Fruit fly (Drosophila melanogaster) whole organism, prepupa: ENCODE results near the gene TotM.

Source experiments
- CG10631 ChIP-seq: fragments of 200-800 bp; sonication (Bioruptor generic); optimal IDR thresholded peaks from 2 replicates; lab custom pipeline; 2016; ENCODE audit warnings: missing biosample characterization, missing genetic modification characterization
- CG10669 ChIP-seq: fragments of 200-800 bp; sonication (Bioruptor generic); optimal IDR thresholded peaks from 3 replicates; lab custom pipeline; 2018; ENCODE audit warnings: missing biosample characterization, mild to moderate bottlenecking, missing genetic modification characterization, moderate library complexity
- CG11902 ChIP-seq: fragments of 200-800 bp; sonication (Bioruptor generic); optimal IDR thresholded peaks from 3 replicates; lab custom pipeline; 2016; ENCODE audit warnings: missing biosample characterization, missing genetic modification characterization
- CG1621 ChIP-seq: fragments of 200-800 bp; sonication (Bioruptor generic); optimal IDR thresholded peaks from 3 replicates; lab custom pipeline; 2018; ENCODE audit warnings: missing biosample characterization, mild to moderate bottlenecking, missing genetic modification characterization
- CG16779 ChIP-seq: fragments of 200-800 bp; sonication (Bioruptor generic); optimal IDR thresholded peaks from 3 replicates; lab custom pipeline; 2017; ENCODE audit warnings: missing biosample characterization, mild to moderate bottlenecking, missing genetic modification characterization
- CG31627 ChIP-seq: fragments of 200-800 bp; sonication (Bioruptor generic); optimal IDR thresholded peaks from 3 replicates; lab custom pipeline; 2016; ENCODE audit warnings: missing biosample characterization, missing genetic modification characterization
- CG32006 ChIP-seq: fragments of 200-800 bp; sonication (Bioruptor generic); optimal IDR thresholded peaks from 3 replicates; lab custom pipeline; 2017; ENCODE audit warnings: missing biosample characterization, mild to moderate bottlenecking, missing genetic modification characterization
- CG34406 ChIP-seq: fragments of 200-800 bp; sonication (Bioruptor generic); optimal IDR thresholded peaks from 3 replicates; lab custom pipeline; 2016; ENCODE audit warnings: missing biosample characterization, missing genetic modification characterization
- CG4318 ChIP-seq: fragments of 200-800 bp; sonication (Bioruptor generic); optimal IDR thresholded peaks from 3 replicates; lab custom pipeline; 2017; ENCODE audit warnings: missing biosample characterization, mild to moderate bottlenecking, missing genetic modification characterization
- CG6163 ChIP-seq: fragments of 200-800 bp; sonication (Bioruptor generic); IDR thresholded peaks from 3 replicates; pipeline ENCODE4 v1.3.6; 2022; ENCODE audit warnings: missing biosample characterization, missing genetic modification characterization
- CG6276 ChIP-seq: fragments of 200-800 bp; sonication (Bioruptor generic); optimal IDR thresholded peaks from 2 replicates; lab custom pipeline; 2017; ENCODE audit warnings: missing biosample characterization, mild to moderate bottlenecking, missing genetic modification characterization
- CG6808 ChIP-seq: fragments of 200-800 bp; sonication (Bioruptor generic); optimal IDR thresholded peaks from 3 replicates; lab custom pipeline; 2017; ENCODE audit warnings: missing biosample characterization, missing genetic modification characterization, mild to moderate bottlenecking, moderate library complexity, missing genetic modification reagents
- CG6854 ChIP-seq: fragments of 200-800 bp; sonication (Bioruptor generic); optimal IDR thresholded peaks from 2 replicates; lab custom pipeline; 2017; ENCODE audit warnings: missing biosample characterization, mild to moderate bottlenecking, missing genetic modification characterization
- CG8119 ChIP-seq: fragments of 200-800 bp; sonication (Bioruptor generic); IDR thresholded peaks from 3 replicates; pipeline ENCODE4 v1.3.6; 2022; ENCODE audit warnings: missing biosample characterization, missing genetic modification characterization
- CG8319 ChIP-seq: fragments of 200-800 bp; sonication (Bioruptor generic); optimal IDR thresholded peaks from 3 replicates; lab custom pipeline; 2016; ENCODE audit warnings: missing biosample characterization, missing genetic modification characterization
- Eip78C ChIP-seq: fragments of 200-800 bp; sonication (Bioruptor generic); peaks from one replicate; lab custom pipeline; 2016; ENCODE audit warnings: missing biosample characterization, missing genetic modification characterization
- Eip93F ChIP-seq: fragments of 200-800 bp; sonication (Bioruptor generic); optimal IDR thresholded peaks from 2 replicates; lab custom pipeline; 2016; ENCODE audit warnings: missing biosample characterization, mild to moderate bottlenecking, missing genetic modification characterization
- Ets21C ChIP-seq: fragments of 200-800 bp; sonication (Bioruptor generic); optimal IDR thresholded peaks from 3 replicates; lab custom pipeline; 2016; ENCODE audit warnings: missing biosample characterization, missing genetic modification characterization
- Ets96B ChIP-seq: fragments of 200-800 bp; optimal IDR thresholded peaks from 2 replicates; lab custom pipeline; 2019; ENCODE audit warnings: missing biosample characterization, mild to moderate bottlenecking, missing genetic modification characterization, moderate library complexity
- Hr38 ChIP-seq: sonication (Bioruptor generic); optimal IDR thresholded peaks from 2 replicates; lab custom pipeline; 2016; ENCODE audit warnings: missing biosample characterization, missing genetic modification characterization
- Lpt ChIP-seq: fragments of 200-800 bp; sonication (Bioruptor generic); optimal IDR thresholded peaks from 3 replicates; lab custom pipeline; 2016; ENCODE audit warnings: missing biosample characterization, missing genetic modification characterization
- OdsH ChIP-seq: fragments of 200-800 bp; sonication (Bioruptor generic); optimal IDR thresholded peaks from 3 replicates; lab custom pipeline; 2016; ENCODE audit warnings: missing biosample characterization, missing genetic modification characterization
- Smox ChIP-seq: fragments of 200-800 bp; sonication (Bioruptor generic); optimal IDR thresholded peaks from 3 replicates; lab custom pipeline; 2016; ENCODE audit warnings: missing biosample characterization, missing genetic modification characterization
- Sox102F ChIP-seq: fragments of 200-800 bp; sonication (Bioruptor generic); optimal IDR thresholded peaks from 2 replicates; lab custom pipeline; 2016; ENCODE audit warnings: missing biosample characterization, mild to moderate bottlenecking, missing genetic modification characterization
- Sox15 ChIP-seq: fragments of 200-800 bp; sonication (Bioruptor generic); optimal IDR thresholded peaks from 3 replicates; lab custom pipeline; 2016; ENCODE audit warnings: missing biosample characterization, missing genetic modification characterization
- achi ChIP-seq: fragments of 200-800 bp; sonication (Bioruptor generic); optimal IDR thresholded peaks from 3 replicates; lab custom pipeline; 2016; ENCODE audit warnings: missing biosample characterization, missing genetic modification characterization
- acj6 ChIP-seq: fragments of 200-800 bp; sonication (Bioruptor generic); optimal IDR thresholded peaks from 3 replicates; lab custom pipeline; 2016; ENCODE audit warnings: missing biosample characterization, missing genetic modification characterization
- cyc ChIP-seq: fragments of 200-800 bp; sonication (Bioruptor generic); optimal IDR thresholded peaks from 3 replicates; lab custom pipeline; 2016; ENCODE audit warnings: missing biosample characterization, missing genetic modification characterization
- dac ChIP-seq: fragments of 200-800 bp; sonication (Bioruptor generic); optimal IDR thresholded peaks from 2 replicates; lab custom pipeline; 2017; ENCODE audit warnings: missing biosample characterization, mild to moderate bottlenecking, missing genetic modification characterization
- dsx ChIP-seq: fragments of 200-800 bp; optimal IDR thresholded peaks from 3 replicates; lab custom pipeline; 2019; ENCODE audit warnings: missing biosample characterization, mild to moderate bottlenecking, missing genetic modification characterization, moderate library complexity; ENCODE audit not compliant: poor library complexity, severe bottlenecking
- eg ChIP-seq: fragments of 200-800 bp; sonication (Bioruptor generic); IDR thresholded peaks from 3 replicates; pipeline ENCODE4 v1.3.6; 2022; ENCODE audit warnings: missing biosample characterization, missing genetic modification characterization
- esn ChIP-seq: fragments of 200-800 bp; sonication (Bioruptor generic); optimal IDR thresholded peaks from 2 replicates; lab custom pipeline; 2016; ENCODE audit warnings: missing biosample characterization, mild to moderate bottlenecking, missing genetic modification characterization, moderate library complexity
- fkh ChIP-seq: fragments of 200-800 bp; sonication (Bioruptor generic); optimal IDR thresholded peaks from 3 replicates; lab custom pipeline; 2017; ENCODE audit warnings: missing biosample characterization, mild to moderate bottlenecking, missing genetic modification characterization, moderate library complexity
- net ChIP-seq: fragments of 200-800 bp; sonication (Bioruptor generic); optimal IDR thresholded peaks from 3 replicates; lab custom pipeline; 2016; ENCODE audit warnings: missing biosample characterization, missing genetic modification characterization
- salr ChIP-seq, 2 experiments: fragments of 200-800 bp; sonication (Bioruptor generic); optimal IDR thresholded peaks; 3 replicates each; lab custom pipeline; 2016 to 2018; ENCODE audit warnings: missing biosample characterization in 2 of 2, missing genetic modification characterization in 2 of 2, mild to moderate bottlenecking in 1 of 2
- spab ChIP-seq: fragments of 200-800 bp; sonication (Bioruptor generic); optimal IDR thresholded peaks from 2 replicates; lab custom pipeline; 2017; ENCODE audit warnings: missing biosample characterization, mild to moderate bottlenecking, missing genetic modification characterization, missing genetic modification reagents
- ss ChIP-seq, 2 experiments: fragments of 200-800 bp; sonication (Bioruptor generic); optimal IDR thresholded peaks; 2 replicates in 1 of 2; 3 replicates in 1 of 2; lab custom pipeline; 2017 to 2018; ENCODE audit warnings: mild to moderate bottlenecking in 2 of 2, missing biosample characterization in 2 of 2, missing genetic modification characterization in 2 of 2, moderate library complexity in 1 of 2
- svp ChIP-seq: fragments of 200-800 bp; sonication (Bioruptor generic); peaks from one replicate; lab custom pipeline; 2016; ENCODE audit warnings: missing biosample characterization, missing genetic modification characterization
- vri ChIP-seq: fragments of 200-800 bp; sonication (Bioruptor generic); optimal IDR thresholded peaks from 3 replicates; lab custom pipeline; 2016; ENCODE audit warnings: missing biosample characterization, mild to moderate bottlenecking, missing genetic modification characterization

Gene TotM

DNA sequence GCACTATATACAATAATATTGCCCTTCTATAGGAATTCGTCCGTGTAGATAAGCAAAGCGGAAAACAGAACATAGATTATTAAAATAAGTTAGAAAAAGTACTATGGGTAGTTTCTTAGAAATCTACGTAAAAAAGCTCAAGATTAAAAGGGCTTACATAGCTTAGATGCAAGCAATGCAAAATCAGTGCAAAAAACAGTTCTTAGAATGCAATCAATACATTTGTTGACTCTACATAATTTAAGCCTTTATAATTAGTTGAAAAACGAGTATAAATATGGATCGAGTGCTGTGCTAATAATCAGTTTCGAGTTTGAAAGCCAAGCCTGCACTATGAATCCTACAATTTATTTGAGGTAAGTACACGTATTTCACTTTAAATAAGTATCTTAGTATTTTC is at the start of gene TotM:
Gene TotM (plus strand): TSS at position 301 of the 400 bp plus-strand sequence.
- no peak for TF ChIP-seq Smox (GFP tag; lab: Kevin White, UChicago)
- TF ChIP-seq vri (GFP tag; lab: Kevin White, UChicago) = no peak

DNA sequence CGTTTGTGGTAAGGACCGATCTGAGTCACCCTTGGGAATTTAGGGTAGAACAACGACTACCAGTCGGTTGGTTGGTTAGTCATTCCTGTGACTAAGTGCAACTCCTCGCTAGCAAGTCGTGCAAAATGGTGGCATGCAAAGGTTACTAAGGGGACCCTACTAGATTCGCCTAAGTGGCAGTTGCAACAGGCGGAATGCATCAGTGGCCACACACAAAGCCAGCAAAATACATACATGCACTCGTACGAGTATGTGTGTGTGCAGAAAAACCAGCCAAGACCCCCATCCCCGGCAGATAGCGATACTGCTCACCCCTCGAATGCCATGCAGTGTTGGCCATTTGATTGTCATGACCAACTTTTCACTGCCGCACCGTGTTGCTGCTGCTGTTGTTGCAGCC is 44.8 kb upstream of the TotM start:
- no peak for TF ChIP-seq Eip93F (GFP tag; lab: Kevin White, UChicago)
- peak; percentile 28 for TF ChIP-seq Eip78C
- peak; percentile 7 for TF ChIP-seq Ets96B (tag; lab: Kevin White, UChicago)
- TF ChIP-seq dsx (GFP tag; lab: Kevin White, UChicago) = peak; percentile 10
- no peak for TF ChIP-seq CG1621 (tag; lab: Kevin White, UChicago)
- TF ChIP-seq spab (GFP tag; lab: Kevin White, UChicago) = peak; percentile 11
- no peak for TF ChIP-seq acj6
- peak; percentile 38 for TF ChIP-seq CG6808 (GFP tag; lab: Kevin White, UChicago)
- peak; percentile 40 to 89 for TF ChIP-seq ss (GFP tag; optimal IDR thresholded peaks at IDR 0.05; lab: Kevin White, UChicago)

dm6 chr2L:5285860-5286259 is 43.8 kb upstream of the TotM start:
- TF ChIP-seq CG10631 (no peak), dac (GFP tag; lab: Kevin White, UChicago) (no peak), Lpt (GFP tag; lab: Kevin White, UChicago) (no peak), CG31627 (no peak), Ets21C (GFP tag; lab: Kevin White, UChicago) (no peak), CG6163 (GFP tag; lab: Robert Waterston, UW) (no peak), eg (GFP tag; lab: Robert Waterston, UW) (no peak), net (GFP tag; lab: Kevin White, UChicago) (no peak), CG4318 (no peak)
- TF ChIP-seq, all 60 proteins: peak for 0

- TF ChIP-seq svp (GFP tag; lab: Kevin White, UChicago) = peak; percentile 4
- 0 out of 3 replicates have a peak, but pooled peaks have one; percentile 14 for TF ChIP-seq CG6163 (GFP tag; lab: Robert Waterston, UW)
- no peak for TF ChIP-seq CG8319 (GFP tag; lab: Kevin White, UChicago)
- no peak for TF ChIP-seq CG32006 (GFP tag; lab: Kevin White, UChicago)
- TF ChIP-seq achi (GFP tag; lab: Kevin White, UChicago) = no peak
These were observed 43.1 kb upstream of the TotM start for dm6 chr2L:5286572-5286971.

DNA sequence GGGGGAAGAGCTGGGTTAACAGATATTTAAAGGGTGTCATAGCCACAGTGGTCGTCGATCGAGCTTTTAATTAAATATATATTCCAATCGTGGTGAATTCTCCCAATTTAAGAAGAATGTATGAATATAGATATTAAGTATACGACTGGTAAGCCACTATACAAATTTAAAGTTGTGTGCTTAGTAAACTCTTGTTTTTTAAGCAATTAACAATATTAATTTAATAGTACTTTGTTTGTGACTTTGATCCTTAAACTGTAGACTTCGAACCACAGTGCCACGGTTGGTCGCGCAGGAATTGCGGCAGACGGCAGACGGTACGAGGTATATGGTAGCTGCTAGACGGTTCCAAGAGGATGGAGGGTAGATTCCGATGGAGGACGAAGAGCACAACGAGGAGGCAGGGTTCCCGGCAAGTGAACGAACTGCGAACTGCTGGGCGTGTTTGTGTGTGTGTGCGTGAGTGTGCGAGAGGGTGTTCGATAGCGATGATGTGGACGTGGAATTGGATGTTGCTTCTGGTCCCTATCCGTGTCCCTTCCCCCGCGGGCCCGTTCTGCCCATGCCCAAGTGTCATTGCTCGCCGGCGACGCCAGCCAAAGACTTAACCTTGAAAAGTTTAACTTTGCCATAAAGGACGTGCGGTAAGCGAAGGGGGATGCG is 41.9 kb upstream of the TotM start:
- TF ChIP-seq salr (GFP tag; optimal IDR thresholded peaks at IDR 0.05; lab: Kevin White, UChicago) = peak; percentile 62 to 82
- TF ChIP-seq CG32006 (GFP tag; lab: Kevin White, UChicago) = peak; percentile 77
- peak; percentile 83 for TF ChIP-seq acj6
- TF ChIP-seq CG6808 (GFP tag; lab: Kevin White, UChicago) = peak; percentile 96
- TF ChIP-seq esn (GFP tag; lab: Kevin White, UChicago) = peak; percentile 88
- peak; percentile 77 for TF ChIP-seq CG8319 (GFP tag; lab: Kevin White, UChicago)
- peak; percentile 80 for TF ChIP-seq OdsH (GFP tag; lab: Kevin White, UChicago)
- TF ChIP-seq Ets96B (tag; lab: Kevin White, UChicago) = peak; percentile 97
- TF ChIP-seq CG6854 = peak; percentile 77
- peak; percentile 96 for TF ChIP-seq CG10669 (GFP tag; lab: Kevin White, UChicago)
- TF ChIP-seq CG34406 (GFP tag; lab: Kevin White, UChicago) = peak; percentile 82
- TF ChIP-seq vri (GFP tag; lab: Kevin White, UChicago) = no peak
- peak; percentile 50 for TF ChIP-seq CG6276 (GFP tag; lab: Kevin White, UChicago)
- TF ChIP-seq cyc (GFP tag; lab: Kevin White, UChicago) = peak; percentile 72
- TF ChIP-seq achi (GFP tag; lab: Kevin White, UChicago) = peak; percentile 86
- peak; percentile 79 for TF ChIP-seq Sox102F (GFP tag; lab: Kevin White, UChicago)
- peak; percentile 97 to 98 for TF ChIP-seq ss (GFP tag; optimal IDR thresholded peaks at IDR 0.05; lab: Kevin White, UChicago)
- TF ChIP-seq eg (GFP tag; lab: Robert Waterston, UW) = no peak; the same call in 2 of the 3 replicates
- no peak for TF ChIP-seq Hr38 (GFP tag; lab: Kevin White, UChicago)
- TF ChIP-seq CG31627 = peak; percentile 66
- TF ChIP-seq CG11902 = peak; percentile 70
- TF ChIP-seq CG8119 (GFP tag; lab: Robert Waterston, UW) = peak; percentile 79
- TF ChIP-seq CG16779 (tag; lab: Kevin White, UChicago) = peak; percentile 86
- no peak for TF ChIP-seq Eip93F (GFP tag; lab: Kevin White, UChicago)
- TF ChIP-seq CG6163 (GFP tag; lab: Robert Waterston, UW) = peak; percentile 74; the same call in 2 of the 3 replicates
- TF ChIP-seq Sox15 (GFP tag; lab: Kevin White, UChicago) = peak; percentile 80
- peak; percentile 95 for TF ChIP-seq dsx (GFP tag; lab: Kevin White, UChicago)
- peak; percentile 79 for TF ChIP-seq Smox (GFP tag; lab: Kevin White, UChicago)
- no peak for TF ChIP-seq dac (GFP tag; lab: Kevin White, UChicago)
- peak; percentile 94 for TF ChIP-seq spab (GFP tag; lab: Kevin White, UChicago)
- TF ChIP-seq fkh = no peak
